Worm (Caenorhabditis elegans) whole organism, L4/young adult: ENCODE results near the gene F19B2.7.

Experiments
- W03F9.2 ChIP-seq: fragments of 150-350 bp; optimal IDR thresholded peaks from 2 replicates; lab custom pipeline; 2014; ENCODE audit warnings: missing biosample characterization, missing genetic modification characterization
- dao-5 ChIP-seq: sonication (generic microtip); optimal IDR thresholded peaks from 2 replicates; lab custom pipeline; 2016; ENCODE audit warnings: missing genotype, missing genetic modification characterization, moderate library complexity, missing compliant biosample characterization
- him-1 ChIP-seq: sonication (generic microtip); optimal IDR thresholded peaks from 2 replicates; lab custom pipeline; 2016; ENCODE audit warnings: missing genotype, missing genetic modification reagents, missing genetic modification characterization, missing compliant biosample characterization

Gene F19B2.7

ce11 chrV:20138407-20139044, 13.0 kb upstream of the F19B2.7 start, which contains the start of gene Y113G7A.14:
Gene Y113G7A.14 (minus strand): TSS chrV:20138457.
- TF ChIP-seq dao-5 (tag; lab: Kevin White, UChicago) (no peak), W03F9.2 (tag; lab: Kevin White, UChicago) (no peak), him-1 (tag; lab: Kevin White, UChicago) (no peak)

- no peak for TF ChIP-seq dao-5 (tag; lab: Kevin White, UChicago)
- no peak for TF ChIP-seq him-1 (tag; lab: Kevin White, UChicago)
- no peak for TF ChIP-seq W03F9.2 (tag; lab: Kevin White, UChicago)
Measured at ce11 chrV:20142285-20142684, 9.2 kb upstream of the F19B2.7 start, which contains the start of gene Y113G7A.12. Gene Y113G7A.12 (plus strand): TSS chrV:20142585.

- no peak for TF ChIP-seq him-1 (tag; lab: Kevin White, UChicago)
- TF ChIP-seq W03F9.2 (tag; lab: Kevin White, UChicago) = no peak
- no peak for TF ChIP-seq dao-5 (tag; lab: Kevin White, UChicago)
Measured at ce11 chrV:20143711-20144110, 7.8 kb upstream of the F19B2.7 start.

- no peak for TF ChIP-seq him-1 (tag; lab: Kevin White, UChicago)
- no peak for TF ChIP-seq W03F9.2 (tag; lab: Kevin White, UChicago)
- TF ChIP-seq dao-5 (tag; lab: Kevin White, UChicago) = no peak
Measured at ce11 chrV:20147662-20148245, 3.8 kb upstream of the F19B2.7 start, which contains the start of gene Y113G7A.13. Gene Y113G7A.13 (plus strand): TSS chrV:20148195.

ce11 chrV:20151855-20152254, 323 bp downstream of the F19B2.7 start:
- TF ChIP-seq dao-5 (tag; lab: Kevin White, UChicago) (no peak), W03F9.2 (tag; lab: Kevin White, UChicago) (no peak), him-1 (tag; lab: Kevin White, UChicago) (no peak)

ce11 chrV:20158223-20158622, 6.7 kb downstream of the F19B2.7 start, which contains the start of gene F19B2.6:
Gene F19B2.6 (plus strand): TSS chrV:20158523.
- TF ChIP-seq W03F9.2 (tag; lab: Kevin White, UChicago) (no peak), him-1 (tag; lab: Kevin White, UChicago) (no peak), dao-5 (tag; lab: Kevin White, UChicago) (no peak)

- TF ChIP-seq dao-5 (tag; lab: Kevin White, UChicago) (no peak), him-1 (tag; lab: Kevin White, UChicago) (no peak), W03F9.2 (tag; lab: Kevin White, UChicago) (no peak)
Measured at ce11 chrV:20161781-20162289, 10.3 kb downstream of the F19B2.7 start.

- no peak for TF ChIP-seq him-1 (tag; lab: Kevin White, UChicago)
- no peak for TF ChIP-seq dao-5 (tag; lab: Kevin White, UChicago)
- no peak for TF ChIP-seq W03F9.2 (tag; lab: Kevin White, UChicago)
Measured at ce11 chrV:20162290-20163104, 11.0 kb downstream of the F19B2.7 start.

ce11 chrV:20163105-20163449, 11.5 kb downstream of the F19B2.7 start:
- TF ChIP-seq him-1 (tag; lab: Kevin White, UChicago) (no peak), W03F9.2 (tag; lab: Kevin White, UChicago) (no peak), dao-5 (tag; lab: Kevin White, UChicago) (no peak)

ce11 chrV:20164059-20164892, 12.7 kb downstream of the F19B2.7 start, which contains the start of gene F19B2.5:
Gene F19B2.5 (minus strand): TSS chrV:20164165.
- TF ChIP-seq him-1 (tag; lab: Kevin White, UChicago) (no peak), dao-5 (tag; lab: Kevin White, UChicago) (no peak), W03F9.2 (tag; lab: Kevin White, UChicago) (no peak)

ce11 chrV:20165808-20166207, 14.3 kb downstream of the F19B2.7 start:
- TF ChIP-seq him-1 (tag; lab: Kevin White, UChicago) (no peak), dao-5 (tag; lab: Kevin White, UChicago) (no peak), W03F9.2 (tag; lab: Kevin White, UChicago) (no peak)

- TF ChIP-seq dao-5 (tag; lab: Kevin White, UChicago) = no peak
- TF ChIP-seq W03F9.2 (tag; lab: Kevin White, UChicago) = no peak
- no peak for TF ChIP-seq him-1 (tag; lab: Kevin White, UChicago)
Measured at ce11 chrV:20171941-20172340, 20.4 kb downstream of the F19B2.7 start, which contains the start of gene srw-39. Gene srw-39 (minus strand): TSS chrV:20172041.
